Worm (Caenorhabditis elegans) whole organism, L1 larva: ENCODE results near the gene madf-1.

Source experiments
- C04F5.9 ChIP-seq: sonication (generic microtip); optimal IDR thresholded peaks from 2 replicates; lab custom pipeline; 2016; ENCODE audit warnings: missing genetic modification characterization, missing compliant biosample characterization
- F16B12.6 ChIP-seq: fragments of 150-350 bp; optimal IDR thresholded peaks from 2 replicates; lab custom pipeline; 2014; ENCODE audit warnings: missing biosample characterization, missing genetic modification characterization
- Y116A8C.19 ChIP-seq: sonication (generic microtip); optimal IDR thresholded peaks from 2 replicates; lab custom pipeline; 2016; ENCODE audit warnings: missing compliant biosample characterization, missing genetic modification characterization, borderline replicate concordance
- aha-1 ChIP-seq: fragments of 150-350 bp; optimal IDR thresholded peaks from 2 replicates; lab custom pipeline; 2014; ENCODE audit warnings: missing biosample characterization, missing genetic modification characterization
- blmp-1 ChIP-seq: fragments of 150-350 bp; optimal IDR thresholded peaks from 2 replicates; lab custom pipeline; 2014; ENCODE audit warnings: missing biosample characterization, missing genetic modification characterization
- ceh-63 ChIP-seq: fragments of 200-800 bp; sonication (Bioruptor generic); optimal IDR thresholded peaks from 2 replicates; lab custom pipeline; 2018; ENCODE audit warnings: mild to moderate bottlenecking, missing genetic modification characterization, missing compliant biosample characterization
- ceh-82 ChIP-seq, 3 experiments: fragments of 150-350 bp in 1 of 3; sonication (generic microtip) in 2 of 3; optimal IDR thresholded peaks; 2 replicates each; lab custom pipeline; 2014 to 2017; ENCODE audit warnings: missing biosample characterization in 3 of 3, missing genetic modification characterization in 3 of 3
- ceh-88 ChIP-seq: fragments of 200-800 bp; sonication (Bioruptor generic); IDR thresholded peaks from 2 replicates; pipeline ENCODE4 v1.3.6; 2022; ENCODE audit warnings: missing genetic modification characterization, missing compliant biosample characterization
- ceh-90 ChIP-seq: sonication (generic microtip); optimal IDR thresholded peaks from 2 replicates; lab custom pipeline; 2016; ENCODE audit warnings: missing genetic modification characterization, missing compliant biosample characterization
- ces-1 ChIP-seq: fragments of 150-350 bp; optimal IDR thresholded peaks from 2 replicates; lab custom pipeline; 2014; ENCODE audit warnings: missing biosample characterization, missing genetic modification reagents, missing genetic modification characterization
- dpl-1 ChIP-seq, 3 experiments: fragments of 150-350 bp in 2 of 3; sonication (generic microtip) in 1 of 3; optimal IDR thresholded peaks; 2 replicates each; lab custom pipeline; 2014 to 2017; ENCODE audit warnings: missing biosample characterization in 3 of 3, missing genetic modification characterization in 3 of 3, missing genetic modification reagents in 3 of 3
- dsc-1 ChIP-seq: sonication (generic microtip); optimal IDR thresholded peaks from 2 replicates; lab custom pipeline; 2016; ENCODE audit warnings: mild to moderate bottlenecking, missing genetic modification characterization, missing compliant biosample characterization
- efl-3 ChIP-seq: fragments of 200-800 bp; sonication (Bioruptor generic); optimal IDR thresholded peaks from 2 replicates; lab custom pipeline; 2018; ENCODE audit warnings: mild to moderate bottlenecking, missing genetic modification characterization, missing compliant biosample characterization
- egl-13 ChIP-seq: sonication (generic microtip); optimal IDR thresholded peaks from 2 replicates; lab custom pipeline; 2016; ENCODE audit warnings: missing genotype, missing genetic modification reagents, missing genetic modification characterization, missing compliant biosample characterization
- egl-27 ChIP-seq, 2 experiments: fragments of 150-350 bp in 1 of 2; sonication (generic microtip); optimal IDR thresholded peaks; 3 replicates each; lab custom pipeline; 2017 to 2018; ENCODE audit warnings: missing biosample characterization in 2 of 2, missing genetic modification characterization in 2 of 2, missing genetic modification reagents in 2 of 2
- elt-2 ChIP-seq: sonication (generic microtip); optimal IDR thresholded peaks from 2 replicates; lab custom pipeline; 2016; ENCODE audit warnings: missing genetic modification characterization, mild to moderate bottlenecking, inconsistent platforms, missing compliant biosample characterization, missing genetic modification reagents
- elt-3 ChIP-seq, 6 experiments: fragments of 150-350 bp in 1 of 6; sonication (generic microtip); optimal IDR thresholded peaks; 2 replicates each; lab custom pipeline; 2017 to 2018; ENCODE audit warnings: missing biosample characterization in 6 of 6, missing genetic modification characterization in 6 of 6, inconsistent platforms in 1 of 6
- fkh-10 ChIP-seq: sonication (generic microtip); optimal IDR thresholded peaks from 2 replicates; lab custom pipeline; 2017; ENCODE audit warnings: missing biosample characterization, missing genetic modification reagents, missing genetic modification characterization
- grh-1 ChIP-seq: fragments of 200-800 bp; sonication (Bioruptor generic); IDR thresholded peaks from 2 replicates; pipeline ENCODE4 v1.3.6; 2022; ENCODE audit warnings: missing genetic modification reagents, missing genetic modification characterization, missing compliant biosample characterization
- hpl-2 ChIP-seq: fragments of 150-350 bp; optimal IDR thresholded peaks from 2 replicates; lab custom pipeline; 2014; ENCODE audit warnings: missing biosample characterization, missing genetic modification reagents, missing genetic modification characterization
- irx-1 ChIP-seq: sonication (generic microtip); optimal IDR thresholded peaks from 2 replicates; lab custom pipeline; 2016; ENCODE audit warnings: missing genetic modification characterization, missing compliant biosample characterization
- isw-1 ChIP-seq: fragments of 200-800 bp; sonication (Bioruptor generic); IDR thresholded peaks from 2 replicates; pipeline ENCODE4 v1.3.6; 2022; ENCODE audit warnings: missing genetic modification characterization, missing compliant biosample characterization
- jun-1 ChIP-seq: fragments of 150-350 bp; optimal IDR thresholded peaks from 2 replicates; lab custom pipeline; 2014; ENCODE audit warnings: missing biosample characterization, missing genetic modification reagents, missing genetic modification characterization
- lin-14 ChIP-seq: fragments of 200-800 bp; sonication (Bioruptor generic); optimal IDR thresholded peaks from 2 replicates; lab custom pipeline; 2018; ENCODE audit warnings: mild to moderate bottlenecking, missing genetic modification characterization, moderate library complexity, missing compliant biosample characterization
- lin-35 ChIP-seq, 2 experiments: fragments of 150-350 bp; optimal IDR thresholded peaks; 2 replicates each; lab custom pipeline; 2014; ENCODE audit warnings: missing biosample characterization in 2 of 2, missing genetic modification characterization in 2 of 2, missing genetic modification reagents in 2 of 2
- lin-39 ChIP-seq: fragments of 150-350 bp; optimal IDR thresholded peaks from 2 replicates; lab custom pipeline; 2014; ENCODE audit warnings: missing biosample characterization, missing genetic modification reagents, missing genetic modification characterization
- mab-9 ChIP-seq: fragments of 200-800 bp; sonication (Bioruptor generic); IDR thresholded peaks from 2 replicates; pipeline ENCODE4 v1.3.6; 2022; ENCODE audit warnings: missing genetic modification reagents, missing genetic modification characterization, missing compliant biosample characterization
- mep-1 ChIP-seq: fragments of 150-350 bp; optimal IDR thresholded peaks from 2 replicates; lab custom pipeline; 2014; ENCODE audit warnings: missing biosample characterization, missing genetic modification characterization
- nhr-12 ChIP-seq: sonication (generic microtip); optimal IDR thresholded peaks from 2 replicates; lab custom pipeline; 2017; ENCODE audit warnings: missing biosample characterization, missing genetic modification characterization
- nhr-20 ChIP-seq: sonication (generic microtip); optimal IDR thresholded peaks from 2 replicates; lab custom pipeline; 2016; ENCODE audit warnings: mild to moderate bottlenecking, missing genetic modification characterization, missing compliant biosample characterization
- nhr-28 ChIP-seq: fragments of 150-350 bp; optimal IDR thresholded peaks from 2 replicates; lab custom pipeline; 2014; ENCODE audit warnings: missing biosample characterization, missing genetic modification characterization
- nhr-71 ChIP-seq: sonication (generic microtip); optimal IDR thresholded peaks from 2 replicates; lab custom pipeline; 2016; ENCODE audit warnings: mild to moderate bottlenecking, missing genetic modification characterization, moderate library complexity, missing compliant biosample characterization
- nhr-76 ChIP-seq: sonication (generic microtip); optimal IDR thresholded peaks from 2 replicates; lab custom pipeline; 2017; ENCODE audit warnings: missing biosample characterization, missing genetic modification characterization
- nhr-77 ChIP-seq: fragments of 150-350 bp; optimal IDR thresholded peaks from 2 replicates; lab custom pipeline; 2014; ENCODE audit warnings: missing biosample characterization, missing genetic modification characterization
- nhr-90 ChIP-seq: sonication (generic microtip); optimal IDR thresholded peaks from 2 replicates; lab custom pipeline; 2016; ENCODE audit warnings: mild to moderate bottlenecking, missing genetic modification characterization, missing compliant biosample characterization; ENCODE audit not compliant: poor library complexity
- pax-3 ChIP-seq: fragments of 200-800 bp; sonication (Bioruptor generic); optimal IDR thresholded peaks from 2 replicates; lab custom pipeline; 2018; ENCODE audit warnings: mild to moderate bottlenecking, missing genetic modification characterization, moderate library complexity, missing compliant biosample characterization
- rnt-1 ChIP-seq: sonication (generic microtip); optimal IDR thresholded peaks from 2 replicates; lab custom pipeline; 2016; ENCODE audit warnings: mild to moderate bottlenecking, missing genetic modification characterization, moderate library complexity, missing compliant biosample characterization
- skn-1 ChIP-seq: fragments of 150-350 bp; optimal IDR thresholded peaks from 2 replicates; lab custom pipeline; 2014; ENCODE audit warnings: missing biosample characterization, missing genetic modification characterization
- snpc-4 ChIP-seq: fragments of 150-350 bp; optimal IDR thresholded peaks from 2 replicates; lab custom pipeline; 2014; ENCODE audit warnings: missing biosample characterization, missing genetic modification characterization
- snu-23 ChIP-seq: sonication (generic microtip); optimal IDR thresholded peaks from 2 replicates; lab custom pipeline; 2016; ENCODE audit warnings: missing genetic modification characterization, missing compliant biosample characterization
- sptf-1 ChIP-seq: fragments of 150-350 bp; optimal IDR thresholded peaks from 2 replicates; lab custom pipeline; 2014; ENCODE audit warnings: missing biosample characterization, missing genetic modification characterization
- unc-30 ChIP-seq: sonication (generic microtip); optimal IDR thresholded peaks from 2 replicates; lab custom pipeline; 2017; ENCODE audit warnings: missing biosample characterization, missing genetic modification characterization
- unc-62 ChIP-seq: fragments of 150-350 bp; optimal IDR thresholded peaks from 2 replicates; lab custom pipeline; 2014; ENCODE audit warnings: missing biosample characterization, missing genetic modification reagents, missing genetic modification characterization
- unc-98 ChIP-seq: fragments of 200-800 bp; sonication (Bioruptor generic); IDR thresholded peaks from 2 replicates; pipeline ENCODE4 v1.3.6; 2022; ENCODE audit warnings: missing genetic modification characterization, missing compliant biosample characterization
- vab-15 ChIP-seq: sonication (generic microtip); optimal IDR thresholded peaks from 2 replicates; lab custom pipeline; 2017; ENCODE audit warnings: missing genotype, mild to moderate bottlenecking, missing genetic modification characterization, missing compliant biosample characterization
- zip-4 ChIP-seq: fragments of 200-800 bp; sonication (Bioruptor generic); optimal IDR thresholded peaks from 2 replicates; lab custom pipeline; 2018; ENCODE audit warnings: mild to moderate bottlenecking, missing genetic modification characterization, moderate library complexity, missing compliant biosample characterization
- ztf-11 ChIP-seq, 2 experiments: sonication (generic microtip); optimal IDR thresholded peaks; 2 replicates each; lab custom pipeline; 2016 to 2017; ENCODE audit warnings: missing genetic modification characterization in 2 of 2, missing biosample characterization in 1 of 2, missing compliant biosample characterization in 1 of 2
- ztf-4 ChIP-seq: fragments of 150-350 bp; optimal IDR thresholded peaks from 2 replicates; lab custom pipeline; 2014; ENCODE audit warnings: missing biosample characterization, missing genetic modification characterization

Gene madf-1

DNA sequence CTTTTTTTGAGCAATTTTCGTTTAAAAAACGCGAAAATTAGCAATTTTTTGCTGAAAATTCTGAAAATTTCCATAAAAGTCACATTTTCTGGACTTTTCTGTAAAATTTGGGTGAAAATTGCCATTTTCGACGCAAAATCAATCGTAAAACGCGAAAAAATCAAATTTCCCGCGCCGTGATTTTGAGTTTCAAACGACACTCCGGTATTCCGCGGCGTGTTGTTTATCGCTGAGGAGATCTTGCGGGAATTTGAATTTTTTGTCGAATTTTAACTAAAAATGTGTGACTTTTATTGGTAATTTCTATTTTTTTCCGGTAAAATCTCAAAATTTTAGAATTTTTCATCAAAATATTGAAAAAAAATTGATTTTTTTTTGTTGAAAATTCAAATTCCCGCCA is 30.5 kb downstream of the madf-1 start:
- no peak for TF ChIP-seq nhr-76 (tag; lab: Kevin White, UChicago)
- no peak for TF ChIP-seq unc-30 (tag; lab: Kevin White, UChicago)
- TF ChIP-seq sptf-1 (tag; lab: Kevin White, UChicago): no peak
- TF ChIP-seq skn-1 (tag; lab: Kevin White, UChicago): no peak

DNA sequence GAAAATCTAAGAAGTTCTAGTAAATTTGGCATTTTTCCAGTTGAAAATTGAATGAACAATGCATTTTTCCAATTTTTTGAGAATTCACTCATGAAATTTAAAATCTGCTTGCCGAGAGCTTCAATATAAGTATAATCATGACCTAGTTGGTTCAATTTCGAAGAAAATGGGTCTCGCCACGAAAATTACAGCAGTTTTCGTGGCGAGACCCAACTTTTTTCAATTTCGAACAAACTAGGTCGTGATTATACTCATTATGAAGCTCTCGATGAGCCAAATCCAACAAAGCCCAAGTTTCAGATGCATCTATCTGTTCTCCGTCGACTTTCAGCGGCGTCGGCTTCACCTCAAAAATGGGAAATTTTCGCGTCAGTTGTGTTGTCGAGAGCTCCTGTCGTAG is 31.2 kb downstream of the madf-1 start, which contains the start of gene mrpl-46:
Gene mrpl-46 (plus strand): TSS at position 301 of the 400 bp plus-strand sequence.
- TF ChIP-seq ceh-90: no peak

DNA sequence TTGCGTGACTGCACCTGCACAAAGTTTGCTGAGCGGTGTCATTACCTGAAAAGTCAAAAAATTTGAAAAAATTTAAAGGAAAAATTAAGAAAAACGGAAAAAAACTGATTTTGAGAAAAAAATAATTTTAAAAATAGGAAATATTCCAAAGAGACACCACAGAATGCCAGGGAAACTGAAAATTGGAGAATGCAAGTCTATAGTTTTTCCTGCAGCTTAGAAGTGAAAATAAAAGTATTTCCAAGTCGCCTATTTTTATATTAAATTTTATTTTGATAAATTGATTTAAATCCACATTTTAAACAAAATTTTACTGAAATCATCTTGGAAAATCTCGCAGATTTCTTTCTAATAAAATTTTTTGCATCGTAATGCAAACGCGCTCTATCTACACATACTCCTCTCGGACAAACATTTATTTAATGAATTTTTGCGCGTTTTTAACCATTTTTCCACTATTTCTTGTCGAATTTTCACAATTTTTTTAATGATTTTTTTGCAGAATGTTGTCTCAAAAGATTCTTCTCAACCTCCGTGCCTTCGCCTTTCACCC is 35.1 kb downstream of the madf-1 start, which contains the start of the genes F56B3.11 and ech-5:
Gene F56B3.11 (minus strand): TSS at position 51 of the 553 bp plus-strand sequence.
Gene ech-5 (plus strand): TSS at position 503 of the 553 bp plus-strand sequence.
- TF ChIP-seq snu-23 (GFP tag; lab: Kevin White, UChicago) (peak; percentile 92), pax-3 (tag; lab: Kevin White, UChicago) (peak; percentile 96), unc-98 (GFP tag; lab: Robert Waterston, UW) (peak; percentile 93), egl-27 (tag; optimal IDR thresholded peaks at IDR 0.05; lab: Kevin White, UChicago) (no peak), unc-62 (GFP tag; lab: Kevin White, UChicago) (no peak), nhr-12 (tag; lab: Kevin White, UChicago) (no peak), nhr-71 (tag; lab: Kevin White, UChicago) (peak; percentile 95), egl-13 (tag; lab: Kevin White, UChicago) (peak; percentile 87), snpc-4 (tag; lab: Kevin White, UChicago) (peak; percentile 45), ceh-82 (tag; optimal IDR thresholded peaks at IDR 0.05; lab: Kevin White, UChicago) (peak; percentile 5 to 58 (median 20)), mab-9 (peak; percentile 71), elt-3 (tag; optimal IDR thresholded peaks at IDR 0.05; lab: Kevin White, UChicago) (peak in 1 of 6 experiments; percentile 34), efl-3 (peak; percentile 72), C04F5.9 (tag; lab: Kevin White, UChicago) (peak; percentile 87), isw-1 (GFP tag; lab: Robert Waterston, UW) (peak; percentile 90), ztf-4 (tag; lab: Kevin White, UChicago) (no peak), F16B12.6 (tag; lab: Kevin White, UChicago) (peak; percentile 19), dsc-1 (tag; lab: Kevin White, UChicago) (peak; percentile 88), grh-1 (peak; percentile 42; the same call in 1 of the 2 replicates), lin-39 (tag; lab: Kevin White, UChicago) (peak; percentile 41), mep-1 (peak; percentile 83), elt-2 (tag; lab: Kevin White, UChicago) (peak; percentile 68), ceh-88 (GFP tag; lab: Robert Waterston, UW) (peak; percentile 93), nhr-28 (tag; lab: Kevin White, UChicago) (no peak), nhr-20 (peak; percentile 87), hpl-2 (GFP tag; lab: Kevin White, UChicago) (no peak), jun-1 (tag; lab: Kevin White, UChicago) (no peak), zip-4 (GFP tag; lab: Kevin White, UChicago) (peak; percentile 19), aha-1 (tag; lab: Kevin White, UChicago) (no peak), blmp-1 (tag; lab: Kevin White, UChicago) (no peak), ces-1 (no peak), dpl-1 (GFP tag; optimal IDR thresholded peaks at IDR 0.05; lab: Kevin White, UChicago) (peak; percentile 58 to 77 (median 68)), nhr-77 (tag; lab: Kevin White, UChicago) (peak; percentile 44), rnt-1 (no peak), fkh-10 (GFP tag; lab: Kevin White, UChicago) (no peak), lin-14 (GFP tag; lab: Kevin White, UChicago) (peak; percentile 93), ceh-63 (GFP tag; lab: Kevin White, UChicago) (no peak), lin-35 (GFP tag; optimal IDR thresholded peaks at IDR 0.05; lab: Kevin White, UChicago) (peak; percentile 64 to 77), nhr-90 (tag; lab: Kevin White, UChicago) (peak; percentile 96), Y116A8C.19 (tag; lab: Kevin White, UChicago) (peak; percentile 65), ztf-11 (tag; optimal IDR thresholded peaks at IDR 0.05; lab: Kevin White, UChicago) (peak in 1 of 2 experiments; percentile 84), irx-1 (tag; lab: Kevin White, UChicago) (peak; percentile 84), sptf-1 (tag; lab: Kevin White, UChicago) (no peak), vab-15 (tag; lab: Kevin White, UChicago) (peak; percentile 70)
